Worm (Caenorhabditis elegans) whole organism, young adult: ENCODE results near the gene D1054.8.

Source experiments
- B0261.1 ChIP-seq: sonication (generic microtip); optimal IDR thresholded peaks from 2 replicates; lab custom pipeline; 2016; ENCODE audit warnings: mild to moderate bottlenecking, missing genetic modification characterization, moderate library complexity, missing compliant biosample characterization
- B0336.3 ChIP-seq: fragments of 200-800 bp; sonication (Bioruptor generic); IDR thresholded peaks from 2 replicates; pipeline ENCODE4 v1.3.6; 2022; ENCODE audit warnings: missing genetic modification characterization, missing compliant biosample characterization
- F10E7.11 ChIP-seq: sonication (generic microtip); optimal IDR thresholded peaks from 2 replicates; lab custom pipeline; 2017; ENCODE audit warnings: mild to moderate bottlenecking, missing genetic modification characterization, moderate library complexity, missing compliant biosample characterization
- T26A5.8 ChIP-seq: sonication (generic microtip); optimal IDR thresholded peaks from 2 replicates; lab custom pipeline; 2016; ENCODE audit warnings: missing genetic modification characterization, missing compliant biosample characterization
- Y53F4B.3 ChIP-seq: fragments of 200-800 bp; sonication (Bioruptor generic); IDR thresholded peaks from 2 replicates; pipeline ENCODE4 v1.3.6; 2022; ENCODE audit warnings: missing genetic modification reagents, missing genetic modification characterization, missing compliant biosample characterization
- Y53G8AR.9 ChIP-seq: fragments of 200-800 bp; sonication (Bioruptor generic); conservative IDR thresholded peaks from 2 replicates; pipeline ENCODE4 v1.3.6; 2022; ENCODE audit warnings: missing genetic modification reagents, missing genetic modification characterization, missing compliant biosample characterization
- Y56A3A.18 ChIP-seq: fragments of 200-800 bp; sonication (Bioruptor generic); IDR thresholded peaks from 2 replicates; pipeline ENCODE4 v1.3.6; 2022; ENCODE audit warnings: missing genetic modification reagents, missing genetic modification characterization, missing compliant biosample characterization
- Y67H2A.10 ChIP-seq: fragments of 200-800 bp; sonication (Bioruptor generic); conservative IDR thresholded peaks from 2 replicates; pipeline ENCODE4 v1.3.6; 2022; ENCODE audit warnings: missing genetic modification reagents, missing genetic modification characterization, missing compliant biosample characterization
- Y95B8A.8 ChIP-seq: fragments of 200-800 bp; sonication (Bioruptor generic); IDR thresholded peaks from 2 replicates; pipeline ENCODE4 v1.3.6; 2022; ENCODE audit warnings: missing genetic modification reagents, missing genetic modification characterization, missing compliant biosample characterization
- akir-1 ChIP-seq: fragments of 200-800 bp; sonication (Bioruptor generic); optimal IDR thresholded peaks from 2 replicates; lab custom pipeline; 2018; ENCODE audit warnings: mild to moderate bottlenecking, missing genetic modification characterization, moderate library complexity, missing compliant biosample characterization
- ama-1 ChIP-seq, 3 experiments: fragments of 150-350 bp in 1 of 3; sonication (generic microtip) in 2 of 3; optimal IDR thresholded peaks; 2 replicates each; lab custom pipeline; 2014 to 2018; ENCODE audit warnings: missing biosample characterization in 2 of 3, missing genetic modification characterization in 2 of 3, missing genetic modification reagents in 2 of 3
- atf-7 ChIP-seq: sonication (generic microtip); optimal IDR thresholded peaks from 2 replicates; lab custom pipeline; 2017; ENCODE audit warnings: mild to moderate bottlenecking, missing genetic modification characterization, missing compliant biosample characterization
- athp-1 ChIP-seq: sonication (generic microtip); optimal IDR thresholded peaks from 2 replicates; lab custom pipeline; 2017; ENCODE audit warnings: mild to moderate bottlenecking, missing genetic modification characterization, missing compliant biosample characterization
- attf-6 ChIP-seq: fragments of 200-800 bp; sonication (Bioruptor generic); IDR thresholded peaks from 2 replicates; pipeline ENCODE4 v1.3.6; 2022; ENCODE audit warnings: missing genetic modification reagents, missing genetic modification characterization, missing compliant biosample characterization
- ceh-40 ChIP-seq: fragments of 200-800 bp; sonication (Bioruptor generic); IDR thresholded peaks from 2 replicates; pipeline ENCODE4 v1.3.6; 2022; ENCODE audit warnings: missing genetic modification characterization, missing compliant biosample characterization
- hlh-26 ChIP-seq: fragments of 200-800 bp; sonication (Bioruptor generic); conservative IDR thresholded peaks from 2 replicates; pipeline ENCODE4 v1.3.6; 2022; ENCODE audit warnings: missing genetic modification reagents, missing genetic modification characterization, missing compliant biosample characterization
- hrde-1 ChIP-seq: sonication (generic microtip); optimal IDR thresholded peaks from 2 replicates; lab custom pipeline; 2016; ENCODE audit warnings: missing genetic modification characterization, mild to moderate bottlenecking, missing compliant biosample characterization, moderate library complexity, missing genotype, missing genetic modification reagents, borderline replicate concordance
- let-526 ChIP-seq: fragments of 200-800 bp; sonication (Bioruptor generic); IDR thresholded peaks from 2 replicates; pipeline ENCODE4 v1.3.6; 2022; ENCODE audit warnings: missing genetic modification reagents, missing genetic modification characterization, missing compliant biosample characterization
- let-607 ChIP-seq, 2 experiments: fragments of 200-800 bp in 1 of 2; sonication (Bioruptor generic) in 1 of 2; sonication (generic microtip) in 1 of 2; optimal IDR thresholded peaks; 2 replicates each; lab custom pipeline; 2016 to 2018; ENCODE audit warnings: mild to moderate bottlenecking in 2 of 2, missing compliant biosample characterization in 2 of 2, missing genetic modification characterization in 2 of 2, moderate library complexity in 2 of 2, missing genotype in 1 of 2
- lin-40 ChIP-seq: sonication (generic microtip); optimal IDR thresholded peaks from 2 replicates; lab custom pipeline; 2016; ENCODE audit warnings: missing genetic modification characterization, mild to moderate bottlenecking, missing compliant biosample characterization, missing genotype, missing genetic modification reagents
- lsy-27 ChIP-seq: sonication (generic microtip); optimal IDR thresholded peaks from 2 replicates; lab custom pipeline; 2017; ENCODE audit warnings: missing genetic modification characterization, mild to moderate bottlenecking, missing compliant biosample characterization, antibody characterized with exemption, missing genotype, borderline replicate concordance; ENCODE audit not compliant: insufficient read depth
- madf-10 ChIP-seq: sonication (generic microtip); optimal IDR thresholded peaks from 2 replicates; lab custom pipeline; 2016; ENCODE audit warnings: mild to moderate bottlenecking, missing genetic modification characterization, missing compliant biosample characterization
- mel-28 ChIP-seq: sonication (generic microtip); optimal IDR thresholded peaks from 2 replicates; lab custom pipeline; 2016; ENCODE audit warnings: borderline replicate concordance, mild to moderate bottlenecking, missing genetic modification characterization, missing compliant biosample characterization
- nfya-1 ChIP-seq: sonication (generic microtip); optimal IDR thresholded peaks from 2 replicates; lab custom pipeline; 2017; ENCODE audit warnings: antibody characterized with exemption, missing compliant biosample characterization, missing genetic modification characterization, borderline replicate concordance; ENCODE audit not compliant: insufficient read depth
- pbrm-1 ChIP-seq: fragments of 200-800 bp; sonication (Bioruptor generic); IDR thresholded peaks from 2 replicates; pipeline ENCODE4 v1.3.6; 2022; ENCODE audit warnings: missing genetic modification reagents, missing genetic modification characterization, missing compliant biosample characterization
- pha-4 ChIP-seq: fragments of 150-350 bp; sonication (generic microtip); optimal IDR thresholded peaks from 2 replicates; lab custom pipeline; 2014; ENCODE audit warnings: missing biosample characterization, missing genetic modification reagents, missing genetic modification characterization
- rec-8 ChIP-seq, 2 experiments: sonication (generic microtip); optimal IDR thresholded peaks; 2 replicates each; lab custom pipeline; 2016; ENCODE audit warnings: mild to moderate bottlenecking in 2 of 2, missing genetic modification characterization in 2 of 2, missing genetic modification reagents in 2 of 2, missing genotype in 2 of 2, missing biosample characterization in 1 of 2, missing compliant biosample characterization in 1 of 2, moderate library complexity in 1 of 2
- snpc-1.1 ChIP-seq: sonication (generic microtip); optimal IDR thresholded peaks from 2 replicates; lab custom pipeline; 2017; ENCODE audit warnings: missing genetic modification characterization, mild to moderate bottlenecking, missing compliant biosample characterization, antibody characterized with exemption, moderate library complexity, missing genotype, missing genetic modification reagents; ENCODE audit not compliant: insufficient read depth
- snpc-1.3 ChIP-seq: sonication (generic microtip); optimal IDR thresholded peaks from 2 replicates; lab custom pipeline; 2017; ENCODE audit warnings: missing genetic modification characterization, mild to moderate bottlenecking, missing compliant biosample characterization, antibody characterized with exemption, moderate library complexity, missing genotype, missing genetic modification reagents; ENCODE audit not compliant: insufficient read depth
- snpc-3.4 ChIP-seq: sonication (generic microtip); optimal IDR thresholded peaks from 2 replicates; lab custom pipeline; 2017; ENCODE audit warnings: missing genetic modification characterization, mild to moderate bottlenecking, missing compliant biosample characterization, antibody characterized with exemption, moderate library complexity, missing genotype, missing genetic modification reagents
- sptf-2 ChIP-seq: fragments of 200-800 bp; sonication (Bioruptor generic); optimal IDR thresholded peaks from 2 replicates; lab custom pipeline; 2018; ENCODE audit warnings: mild to moderate bottlenecking, missing genetic modification characterization, missing compliant biosample characterization
- unc-62 ChIP-seq: fragments of 150-350 bp; optimal IDR thresholded peaks from 2 replicates; lab custom pipeline; 2014; ENCODE audit warnings: missing biosample characterization, missing genetic modification reagents, missing genetic modification characterization
- xnd-1 ChIP-seq: sonication (generic microtip); optimal IDR thresholded peaks from 2 replicates; lab custom pipeline; 2016; ENCODE audit warnings: missing genotype, missing genetic modification reagents, missing genetic modification characterization, missing compliant biosample characterization
- ztf-25 ChIP-seq: fragments of 200-800 bp; sonication (Bioruptor generic); IDR thresholded peaks from 2 replicates; pipeline ENCODE4 v1.3.6; 2022; ENCODE audit warnings: missing genetic modification reagents, missing genetic modification characterization, missing compliant biosample characterization

Gene D1054.8

ce11 chrV:10816831-10817230, 32.7 kb downstream of the D1054.8 start:
- no peak for TF ChIP-seq Y95B8A.8 (GFP tag; lab: Robert Waterston, UW)
- no peak for TF ChIP-seq madf-10 (tag; lab: Kevin White, UChicago)
- no peak for TF ChIP-seq mel-28 (tag; lab: Kevin White, UChicago)
- no peak for TF ChIP-seq athp-1 (tag; lab: Kevin White, UChicago)
- no peak for TF ChIP-seq attf-6
- no peak for TF ChIP-seq snpc-3.4 (tag; lab: Kevin White, UChicago)
- TF ChIP-seq ama-1 (optimal IDR thresholded peaks at IDR 0.05; lab: Kevin White, UChicago), result no peak
- TF ChIP-seq ama-1 (GFP tag; optimal IDR thresholded peaks at IDR 0.05; lab: Kevin White, UChicago), result peak in 1 of 2 experiments; percentile 21
- TF ChIP-seq atf-7 (tag; lab: Kevin White, UChicago), result no peak

DNA sequence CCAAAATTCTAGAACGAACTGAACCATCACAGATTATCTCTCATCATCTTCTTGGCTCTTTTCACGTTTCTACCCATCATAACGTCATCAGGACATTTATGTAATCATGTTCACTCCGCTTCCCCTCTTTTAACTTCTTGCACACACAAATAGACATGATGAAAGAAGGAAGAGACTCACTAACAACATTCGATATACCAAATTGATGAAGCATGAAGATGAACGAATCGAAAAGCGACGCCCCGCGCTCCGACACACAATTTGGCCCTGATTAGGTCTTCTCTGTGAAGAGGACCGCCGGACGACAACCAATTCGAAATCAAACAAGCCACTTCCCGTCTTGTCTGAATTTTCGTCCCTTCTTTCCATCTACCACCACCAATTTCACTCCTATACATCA, 34.4 kb downstream of the D1054.8 start:
- TF ChIP-seq ztf-25 (GFP tag; lab: Robert Waterston, UW) (no peak), B0336.3 (GFP tag; lab: Robert Waterston, UW) (no peak), unc-62 (GFP tag; lab: Kevin White, UChicago) (no peak), lsy-27 (tag; lab: Kevin White, UChicago) (no peak), Y53G8AR.9 (no peak), snpc-1.3 (tag; lab: Kevin White, UChicago) (no peak), B0261.1 (tag; lab: Kevin White, UChicago) (no peak), xnd-1 (tag; lab: Kevin White, UChicago) (no peak), akir-1 (GFP tag; lab: Kevin White, UChicago) (no peak), snpc-3.4 (tag; lab: Kevin White, UChicago) (no peak), T26A5.8 (tag; lab: Kevin White, UChicago) (no peak), let-526 (GFP tag; lab: Robert Waterston, UW) (no peak)

- TF ChIP-seq rec-8 (tag; optimal IDR thresholded peaks at IDR 0.05; lab: Kevin White, UChicago), result no peak
- no peak for TF ChIP-seq athp-1 (tag; lab: Kevin White, UChicago)
- TF ChIP-seq let-526 (GFP tag; lab: Robert Waterston, UW), result no peak
- TF ChIP-seq ceh-40 (GFP tag; lab: Robert Waterston, UW), result no peak
- no peak for TF ChIP-seq let-607 (tag; optimal IDR thresholded peaks at IDR 0.05; lab: Kevin White, UChicago)
- TF ChIP-seq pbrm-1, result no peak
- TF ChIP-seq Y67H2A.10 (GFP tag; lab: Robert Waterston, UW), result no peak
- no peak for TF ChIP-seq nfya-1 (tag; lab: Kevin White, UChicago)
- TF ChIP-seq sptf-2, result no peak
- TF ChIP-seq Y53F4B.3, result no peak
- no peak for TF ChIP-seq B0261.1 (tag; lab: Kevin White, UChicago)
- no peak for TF ChIP-seq snpc-1.1
- no peak for TF ChIP-seq hrde-1
- no peak for TF ChIP-seq xnd-1 (tag; lab: Kevin White, UChicago)
Observed at ce11 chrV:10824711-10825110, 40.6 kb downstream of the D1054.8 start, which contains the start of gene nrx-1. Gene nrx-1 (plus strand): TSS chrV:10825011.

DNA sequence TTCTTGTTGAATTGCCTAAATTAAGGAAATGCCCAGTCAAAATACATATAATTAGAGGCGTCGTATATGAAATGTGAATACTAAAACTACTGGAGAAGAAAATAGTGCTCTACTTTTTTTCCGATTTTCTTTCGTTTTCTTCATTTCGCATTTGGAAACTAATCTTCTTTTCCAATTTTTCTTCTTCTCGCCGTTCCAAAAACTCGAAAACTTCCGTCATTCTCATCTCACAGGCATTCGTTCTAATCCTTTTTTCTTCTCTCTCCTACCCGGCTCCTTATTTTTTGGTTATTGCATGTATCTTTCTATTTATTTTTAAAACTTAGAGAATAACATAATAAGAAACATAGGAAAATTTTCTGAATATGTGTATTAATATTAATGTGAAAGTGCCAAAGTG, 48.8 kb downstream of the D1054.8 start:
- TF ChIP-seq lin-40 (no peak), hlh-26 (GFP tag; lab: Robert Waterston, UW) (no peak), B0261.1 (tag; lab: Kevin White, UChicago) (no peak), Y56A3A.18 (no peak), F10E7.11 (tag; lab: Kevin White, UChicago) (no peak), pha-4 (tag; lab: Kevin White, UChicago) (no peak)
- TF ChIP-seq, all 124 proteins: peak for 0
